Worm (Caenorhabditis elegans) whole organism, L2 larva: Measurements from ENCODE around the gene ZK546.2.

Source experiments
- C34F6.9 ChIP-seq: fragments of 150-350 bp; optimal IDR thresholded peaks from 2 replicates; lab custom pipeline; 2014; ENCODE audit warnings: missing biosample characterization, missing genetic modification characterization
- F13H6.1 ChIP-seq: sonication (generic microtip); optimal IDR thresholded peaks from 2 replicates; lab custom pipeline; 2016; ENCODE audit warnings: missing genetic modification characterization, missing compliant biosample characterization
- ZK546.5 ChIP-seq: sonication (generic microtip); optimal IDR thresholded peaks from 2 replicates; lab custom pipeline; 2017; ENCODE audit warnings: missing biosample characterization, missing genetic modification characterization
- aly-2 ChIP-seq: fragments of 150-350 bp; optimal IDR thresholded peaks from 2 replicates; lab custom pipeline; 2014; ENCODE audit warnings: missing biosample characterization, missing genetic modification characterization
- ama-1 ChIP-seq: fragments of 150-350 bp; optimal IDR thresholded peaks from 2 replicates; lab custom pipeline; 2018; ENCODE audit warnings: inconsistent platforms
- ceh-16 ChIP-seq: fragments of 150-350 bp; optimal IDR thresholded peaks from 2 replicates; lab custom pipeline; 2014; ENCODE audit warnings: missing biosample characterization, missing genetic modification characterization
- ceh-82 ChIP-seq: fragments of 150-350 bp; optimal IDR thresholded peaks from 2 replicates; lab custom pipeline; 2014; ENCODE audit warnings: missing biosample characterization, missing genetic modification characterization
- crh-2 ChIP-seq: sonication (generic microtip); optimal IDR thresholded peaks from 2 replicates; lab custom pipeline; 2017; ENCODE audit warnings: missing biosample characterization, missing genetic modification characterization
- dmd-4 ChIP-seq: sonication (generic microtip); optimal IDR thresholded peaks from 2 replicates; lab custom pipeline; 2017; ENCODE audit warnings: missing biosample characterization, missing genetic modification characterization
- elt-1 ChIP-seq: fragments of 150-350 bp; optimal IDR thresholded peaks from 2 replicates; lab custom pipeline; 2014; ENCODE audit warnings: missing biosample characterization, missing genetic modification characterization
- elt-3 ChIP-seq: sonication (generic microtip); optimal IDR thresholded peaks from 2 replicates; lab custom pipeline; 2017; ENCODE audit warnings: missing biosample characterization, missing genetic modification characterization
- fos-1 ChIP-seq: fragments of 150-350 bp; optimal IDR thresholded peaks from 2 replicates; lab custom pipeline; 2014; ENCODE audit warnings: missing biosample characterization, missing genetic modification characterization
- gmeb-1 ChIP-seq: fragments of 150-350 bp; optimal IDR thresholded peaks from 2 replicates; lab custom pipeline; 2014; ENCODE audit warnings: missing biosample characterization, missing genetic modification characterization
- lin-11 ChIP-seq: fragments of 150-350 bp; sonication (generic microtip); optimal IDR thresholded peaks from 2 replicates; lab custom pipeline; 2014; ENCODE audit warnings: missing biosample characterization, missing genetic modification characterization, inconsistent platforms, mixed read lengths
- lsy-2 ChIP-seq, 2 experiments: fragments of 150-350 bp in 1 of 2; sonication (generic microtip) in 1 of 2; optimal IDR thresholded peaks; 2 replicates each; lab custom pipeline; 2014 to 2017; ENCODE audit warnings: missing biosample characterization in 2 of 2, missing genetic modification characterization in 2 of 2
- mab-5 ChIP-seq: fragments of 150-350 bp; optimal IDR thresholded peaks from 2 replicates; lab custom pipeline; 2014; ENCODE audit warnings: missing biosample characterization, missing genetic modification characterization
- mbf-1 ChIP-seq: sonication (generic microtip); optimal IDR thresholded peaks from 2 replicates; lab custom pipeline; 2017; ENCODE audit warnings: missing biosample characterization, missing genetic modification characterization
- mdl-1 ChIP-seq, 2 experiments: fragments of 150-350 bp in 1 of 2; sonication (generic microtip) in 1 of 2; optimal IDR thresholded peaks; 2 replicates each; lab custom pipeline; 2017; ENCODE audit warnings: missing biosample characterization in 2 of 2, missing genetic modification characterization in 2 of 2
- nhr-10 ChIP-seq: sonication (generic microtip); optimal IDR thresholded peaks from 2 replicates; lab custom pipeline; 2017; ENCODE audit warnings: missing biosample characterization, missing genetic modification characterization
- nhr-11 ChIP-seq: fragments of 150-350 bp; optimal IDR thresholded peaks from 2 replicates; lab custom pipeline; 2014; ENCODE audit warnings: missing biosample characterization, missing genetic modification characterization
- nhr-129 ChIP-seq: fragments of 150-350 bp; optimal IDR thresholded peaks from 2 replicates; lab custom pipeline; 2014; ENCODE audit warnings: missing biosample characterization, missing genetic modification characterization
- nhr-21 ChIP-seq: fragments of 150-350 bp; optimal IDR thresholded peaks from 2 replicates; lab custom pipeline; 2014; ENCODE audit warnings: missing biosample characterization, missing genetic modification characterization
- nhr-237 ChIP-seq: fragments of 150-350 bp; optimal IDR thresholded peaks from 2 replicates; lab custom pipeline; 2014; ENCODE audit warnings: missing biosample characterization, missing genetic modification characterization
- nhr-25 ChIP-seq: fragments of 150-350 bp; sonication (generic microtip); optimal IDR thresholded peaks from 3 replicates; lab custom pipeline; 2014; ENCODE audit warnings: missing biosample characterization, missing genetic modification characterization
- nhr-77 ChIP-seq: fragments of 150-350 bp; optimal IDR thresholded peaks from 2 replicates; lab custom pipeline; 2014; ENCODE audit warnings: missing biosample characterization, missing genetic modification characterization
- peb-1 ChIP-seq: fragments of 150-350 bp; optimal IDR thresholded peaks from 2 replicates; lab custom pipeline; 2014; ENCODE audit warnings: missing biosample characterization, missing genetic modification characterization
- sem-4 ChIP-seq: fragments of 150-350 bp; optimal IDR thresholded peaks from 2 replicates; lab custom pipeline; 2014; ENCODE audit warnings: missing biosample characterization, missing genetic modification reagents, missing genetic modification characterization
- skn-1 ChIP-seq: sonication (generic microtip); optimal IDR thresholded peaks from 2 replicates; lab custom pipeline; 2017; ENCODE audit warnings: missing biosample characterization, missing genetic modification characterization
- sma-3 ChIP-seq: sonication (generic microtip); optimal IDR thresholded peaks from 2 replicates; lab custom pipeline; 2016; ENCODE audit warnings: missing genetic modification reagents, missing genetic modification characterization, missing compliant biosample characterization
- sma-9 ChIP-seq, 2 experiments: fragments of 150-350 bp in 1 of 2; sonication (generic microtip) in 1 of 2; optimal IDR thresholded peaks; 2 replicates each; lab custom pipeline; 2014 to 2016; ENCODE audit warnings: missing genetic modification characterization in 2 of 2, mild to moderate bottlenecking in 1 of 2, missing biosample characterization in 1 of 2, missing compliant biosample characterization in 1 of 2, missing genetic modification reagents in 1 of 2, moderate library complexity in 1 of 2
- snpc-4 ChIP-seq: fragments of 150-350 bp; optimal IDR thresholded peaks from 2 replicates; lab custom pipeline; 2014; ENCODE audit warnings: missing biosample characterization, missing genetic modification characterization
- unc-55 ChIP-seq: fragments of 150-350 bp; sonication (generic microtip); optimal IDR thresholded peaks from 3 replicates; lab custom pipeline; 2014; ENCODE audit warnings: missing biosample characterization, missing genetic modification reagents, missing genetic modification characterization
- unc-62 ChIP-seq: fragments of 150-350 bp; optimal IDR thresholded peaks from 2 replicates; lab custom pipeline; 2014; ENCODE audit warnings: missing biosample characterization, missing genetic modification reagents, missing genetic modification characterization
- zag-1 ChIP-seq: fragments of 150-350 bp; optimal IDR thresholded peaks from 2 replicates; lab custom pipeline; 2014; ENCODE audit warnings: missing biosample characterization, missing genetic modification characterization
- ztf-11 ChIP-seq: sonication (generic microtip); optimal IDR thresholded peaks from 2 replicates; lab custom pipeline; 2017; ENCODE audit warnings: missing biosample characterization, missing genetic modification characterization

The ZK546.2 gene

DNA sequence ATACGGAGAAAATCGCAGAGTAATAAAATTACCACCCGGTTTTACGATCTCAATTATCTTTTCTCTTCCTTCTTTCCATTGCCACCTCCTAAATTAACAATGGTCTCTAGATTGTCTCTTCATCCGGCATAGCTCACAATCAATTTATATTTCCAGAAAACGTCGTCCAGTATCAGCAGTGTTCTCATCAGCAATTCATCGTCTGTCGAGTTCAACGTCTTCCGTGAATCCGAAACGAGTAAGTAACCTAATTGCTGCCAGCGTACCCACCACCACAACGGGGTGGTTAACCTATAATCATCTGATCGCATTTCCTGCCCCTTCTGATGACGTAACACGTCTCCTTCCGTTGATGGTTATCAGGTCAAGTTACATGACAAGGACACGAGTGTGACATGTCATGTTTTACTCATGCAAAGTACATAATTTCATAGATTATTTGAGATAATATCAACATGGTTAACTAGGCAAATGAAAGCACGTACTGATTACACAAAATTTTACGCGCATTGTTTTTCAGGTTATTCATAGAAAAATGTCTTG, 40.2 kb downstream of the ZK546.2 start:
- no peak for TF ChIP-seq ZK546.5 (tag; lab: Kevin White, UChicago)
- TF ChIP-seq lsy-2 (tag; optimal IDR thresholded peaks at IDR 0.05; lab: Kevin White, UChicago), result no peak
- no peak for TF ChIP-seq nhr-21
- TF ChIP-seq C34F6.9 (tag; lab: Kevin White, UChicago), result no peak
- TF ChIP-seq fos-1 (tag; lab: Kevin White, UChicago), result no peak
- no peak for TF ChIP-seq snpc-4
- no peak for TF ChIP-seq mbf-1
- TF ChIP-seq nhr-77, result no peak
- no peak for TF ChIP-seq ceh-82 (tag; lab: Kevin White, UChicago)
- no peak for TF ChIP-seq nhr-237
- peak; percentile 40 for TF ChIP-seq nhr-129 (tag; lab: Kevin White, UChicago)
- no peak for TF ChIP-seq elt-1 (tag; lab: Kevin White, UChicago)
- TF ChIP-seq ceh-16, result peak; percentile 58
- TF ChIP-seq ama-1, result no peak
- TF ChIP-seq nhr-25, result peak; percentile 32
- no peak for TF ChIP-seq ztf-11 (tag; lab: Kevin White, UChicago)
- peak; percentile 49 for TF ChIP-seq sma-9 (GFP tag; optimal IDR thresholded peaks at IDR 0.05; lab: Kevin White, UChicago)
- no peak for TF ChIP-seq sma-9 (tag; optimal IDR thresholded peaks at IDR 0.05; lab: Kevin White, UChicago)
- no peak for TF ChIP-seq nhr-10
- TF ChIP-seq F13H6.1 (tag; lab: Kevin White, UChicago), result no peak
- TF ChIP-seq elt-3 (tag; lab: Kevin White, UChicago), result no peak
- no peak for TF ChIP-seq gmeb-1 (tag; lab: Kevin White, UChicago)
- no peak for TF ChIP-seq crh-2 (tag; lab: Kevin White, UChicago)

ce11 chrII:4986664-4987063, 40.8 kb downstream of the ZK546.2 start:
- TF ChIP-seq nhr-129 (tag; lab: Kevin White, UChicago), result no peak
- TF ChIP-seq sma-3 (GFP tag; lab: Kevin White, UChicago), result no peak
- no peak for TF ChIP-seq unc-62 (GFP tag; lab: Kevin White, UChicago)

- no peak for TF ChIP-seq aly-2 (tag; lab: Kevin White, UChicago)
Observed at ce11 chrII:4987257-4987656, 41.4 kb downstream of the ZK546.2 start.

- TF ChIP-seq fos-1 (tag; lab: Kevin White, UChicago) (no peak), ztf-11 (tag; lab: Kevin White, UChicago) (no peak), sem-4 (tag; lab: Kevin White, UChicago) (no peak), lin-11 (tag; lab: Kevin White, UChicago) (no peak), nhr-237 (no peak), mab-5 (tag; lab: Kevin White, UChicago) (no peak), nhr-25 (no peak), skn-1 (tag; lab: Kevin White, UChicago) (no peak), nhr-11 (tag; lab: Kevin White, UChicago) (no peak), unc-55 (GFP tag; lab: Kevin White, UChicago) (no peak), zag-1 (tag; lab: Kevin White, UChicago) (no peak), lsy-2 (tag; optimal IDR thresholded peaks at IDR 0.05; lab: Kevin White, UChicago) (no peak), ceh-16 (no peak), elt-3 (tag; lab: Kevin White, UChicago) (no peak), mbf-1 (no peak)
- TF ChIP-seq, all 48 proteins: peak for 0
Observed at ce11 chrII:4989802-4990201, 44.0 kb downstream of the ZK546.2 start, which contains the start of gene T27F7.12. T27F7.12 (plus strand) TSS chrII:4990102.

DNA sequence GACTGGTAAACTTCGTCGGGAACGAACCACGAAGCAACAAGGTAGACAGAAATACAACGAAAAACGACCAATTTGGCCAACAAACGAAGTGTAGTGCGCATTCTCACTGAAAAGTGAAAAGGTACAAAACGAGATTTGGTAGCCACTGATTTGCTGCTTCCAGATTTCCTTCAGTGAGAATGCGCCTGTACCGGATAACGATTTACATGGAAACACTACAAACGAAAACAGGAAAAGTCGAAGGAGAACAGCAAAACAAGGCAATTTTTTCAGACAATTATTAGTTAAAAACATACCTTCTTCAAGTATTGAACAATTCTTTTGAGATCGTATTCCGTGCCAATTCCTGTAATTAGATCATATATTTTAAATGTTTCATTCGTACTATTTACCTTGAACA, 47.1 kb downstream of the ZK546.2 start, which contains the start of gene pigb-1:
Gene pigb-1 (minus strand): TSS at position 101 of the 400 bp plus-strand sequence.
- no peak for TF ChIP-seq peb-1 (tag; lab: Kevin White, UChicago)
- TF ChIP-seq nhr-11 (tag; lab: Kevin White, UChicago), result no peak
- no peak for TF ChIP-seq mdl-1 (tag; optimal IDR thresholded peaks at IDR 0.05; lab: Kevin White, UChicago)
- no peak for TF ChIP-seq C34F6.9 (tag; lab: Kevin White, UChicago)
- no peak for TF ChIP-seq sem-4 (tag; lab: Kevin White, UChicago)
- no peak for TF ChIP-seq unc-62 (GFP tag; lab: Kevin White, UChicago)
- no peak for TF ChIP-seq dmd-4
- TF ChIP-seq ceh-82 (tag; lab: Kevin White, UChicago), result no peak
- TF ChIP-seq sma-9 (GFP tag; optimal IDR thresholded peaks at IDR 0.05; lab: Kevin White, UChicago), result no peak
- no peak for TF ChIP-seq sma-9 (tag; optimal IDR thresholded peaks at IDR 0.05; lab: Kevin White, UChicago)
